Fruit fly (Drosophila melanogaster): ENCODE measurements around the gene abo.

Gene abo

DNA sequence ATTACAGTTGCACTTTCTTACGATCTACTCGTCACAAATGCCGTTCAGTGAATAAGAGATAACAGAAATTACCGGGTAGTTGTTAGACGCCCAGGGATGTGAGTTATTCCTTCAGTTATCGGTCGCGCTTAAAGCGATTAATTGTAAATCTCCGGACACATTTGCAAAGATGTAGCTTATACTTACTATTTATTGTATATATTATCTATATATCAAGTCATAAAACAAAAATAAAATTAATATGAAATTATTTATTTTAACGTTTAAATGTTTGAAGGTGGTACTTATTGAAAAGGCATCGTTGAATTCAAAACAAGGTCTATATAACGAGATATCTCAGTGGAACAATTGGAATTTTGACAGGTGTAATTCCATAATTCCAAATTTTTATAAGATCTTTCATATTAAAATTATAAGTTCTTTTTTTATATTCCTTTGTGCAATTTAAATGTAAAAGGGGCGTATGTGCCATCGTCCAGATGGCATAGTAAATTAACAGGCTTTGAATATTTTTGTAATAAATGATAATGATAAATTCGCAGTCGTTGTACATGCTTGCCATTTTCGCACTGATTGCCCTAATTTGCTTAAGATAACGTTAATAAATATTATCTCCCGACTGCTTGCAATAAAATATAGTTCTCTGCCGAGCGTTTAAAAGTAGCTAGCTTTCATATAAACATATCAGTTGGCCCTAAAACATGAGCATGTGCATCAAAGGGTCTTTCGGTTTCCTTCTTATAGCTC, 26.5 kb upstream of the abo start, which contains the start of the genes aub and lectin-33A:
aub (minus strand) TSS at position 101 of the 747 bp plus-strand sequence.
lectin-33A (plus strand) TSS at position 697 of the 747 bp plus-strand sequence.
- TF ChIP-seq usp (GFP tag; optimal IDR thresholded peaks at IDR 0.05): no peak
- no peak for TF ChIP-seq Dll (optimal IDR thresholded peaks at IDR 0.05)
- no peak for TF ChIP-seq psq (optimal IDR thresholded peaks at IDR 0.05)
- TF ChIP-seq pan (optimal IDR thresholded peaks at IDR 0.05): no peak
- no peak for TF ChIP-seq CG8478 (optimal IDR thresholded peaks at IDR 0.05)
- no peak for TF ChIP-seq EcR (GFP tag; optimal IDR thresholded peaks at IDR 0.05)

DNA sequence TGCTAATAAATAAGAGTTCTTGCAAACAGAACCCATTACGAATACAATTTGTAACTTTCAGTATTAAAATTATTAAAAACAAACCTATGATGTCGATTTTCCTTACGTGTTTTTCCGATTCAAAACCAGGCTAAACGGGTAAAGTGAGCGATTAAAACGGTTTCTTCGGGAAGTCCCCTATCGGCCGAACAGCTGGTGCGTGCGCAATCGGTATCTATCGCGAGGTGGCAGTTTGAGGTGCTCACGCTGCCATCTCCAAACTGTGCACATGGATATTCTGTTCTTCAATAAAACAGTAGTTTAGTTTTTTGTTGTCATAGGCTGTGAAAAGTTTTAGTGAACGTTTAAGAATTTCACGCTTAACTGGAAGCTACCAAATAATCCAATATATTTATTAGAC, 14.1 kb upstream of the abo start, which contains the start of gene TTLL4A:
TTLL4A (plus strand) TSS at position 240 of the 400 bp plus-strand sequence.
- TF ChIP-seq usp (GFP tag; optimal IDR thresholded peaks at IDR 0.05) (no peak), psq (optimal IDR thresholded peaks at IDR 0.05) (no peak), CG8478 (optimal IDR thresholded peaks at IDR 0.05) (no peak), Dll (optimal IDR thresholded peaks at IDR 0.05) (no peak)

DNA sequence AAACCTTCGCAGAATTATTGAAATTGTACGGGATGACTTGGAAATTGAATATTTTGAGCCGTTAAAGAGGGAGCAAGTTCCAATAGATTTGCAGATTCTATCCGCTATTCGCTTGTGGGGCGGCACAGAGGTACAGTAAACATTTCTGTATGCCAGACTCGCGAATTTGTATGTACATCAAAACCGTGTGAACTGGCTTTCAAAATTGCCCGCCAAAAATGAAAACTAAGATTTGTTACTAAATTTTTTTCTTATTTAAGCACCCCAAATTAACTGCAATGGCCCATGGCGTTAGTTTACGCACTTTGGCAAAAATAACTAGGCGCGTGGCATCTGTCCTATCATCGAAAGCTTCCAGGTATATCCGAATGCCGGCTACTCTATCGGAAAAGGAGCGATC, 12.9 kb upstream of the abo start:
- TF ChIP-seq CG8478 (optimal IDR thresholded peaks at IDR 0.05): no peak
- no peak for TF ChIP-seq EcR (GFP tag; optimal IDR thresholded peaks at IDR 0.05)
- TF ChIP-seq Dll (optimal IDR thresholded peaks at IDR 0.05): no peak
- no peak for TF ChIP-seq usp (GFP tag; optimal IDR thresholded peaks at IDR 0.05)
- TF ChIP-seq psq (optimal IDR thresholded peaks at IDR 0.05): no peak
- TF ChIP-seq pan (optimal IDR thresholded peaks at IDR 0.05): no peak

DNA sequence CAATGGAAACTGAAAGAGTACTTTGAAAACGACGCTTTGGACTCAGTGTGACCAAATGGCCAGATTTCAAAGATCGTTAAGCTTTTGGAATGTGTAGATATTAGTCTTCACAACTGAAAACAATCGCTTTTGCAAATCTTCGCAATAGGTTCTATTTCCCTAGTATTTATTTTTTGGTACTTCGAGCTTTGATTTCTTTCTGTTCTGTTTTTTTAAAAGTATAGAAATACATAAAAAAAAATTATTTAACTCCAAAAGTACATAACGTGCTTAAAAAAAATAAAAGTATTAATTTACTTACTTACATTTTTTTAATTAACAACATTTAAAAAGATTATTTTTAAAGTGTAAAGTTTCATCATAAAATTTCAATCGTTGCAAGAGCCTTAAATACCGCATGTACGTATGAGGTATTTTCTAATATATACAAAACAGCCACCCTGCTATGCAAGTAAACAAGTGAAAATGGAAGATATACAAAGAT, 12.3 kb upstream of the abo start, which contains the start of the genes piwi and CG12253:
piwi (minus strand) TSS at position 51 of the 484 bp plus-strand sequence.
CG12253 (plus strand) TSS at position 437 of the 484 bp plus-strand sequence.
- TF ChIP-seq EcR (GFP tag; optimal IDR thresholded peaks at IDR 0.05) (no peak), pan (optimal IDR thresholded peaks at IDR 0.05) (no peak), psq (optimal IDR thresholded peaks at IDR 0.05) (no peak), CG8478 (optimal IDR thresholded peaks at IDR 0.05) (no peak), Dll (optimal IDR thresholded peaks at IDR 0.05) (no peak)

DNA sequence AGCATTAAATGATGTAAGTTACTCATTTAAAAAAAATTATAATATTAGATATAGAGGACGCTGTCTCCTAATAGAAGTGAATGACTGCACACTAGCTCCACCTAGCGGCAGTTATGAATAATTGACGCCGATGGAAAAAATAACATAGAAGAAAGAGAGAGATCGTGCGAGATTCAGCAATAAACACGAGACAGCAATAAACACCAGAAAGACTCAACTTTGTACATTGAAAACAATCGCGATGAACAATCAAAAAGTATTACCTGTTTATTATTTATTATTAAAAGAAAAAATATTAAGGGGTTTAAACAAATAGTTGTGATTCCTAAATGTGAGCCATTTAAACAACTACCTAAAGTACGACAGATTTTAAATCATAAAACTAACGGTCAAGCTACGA, 11.0 kb upstream of the abo start:
- TF ChIP-seq usp (GFP tag; optimal IDR thresholded peaks at IDR 0.05) (no peak), CG8478 (optimal IDR thresholded peaks at IDR 0.05) (no peak), EcR (GFP tag; optimal IDR thresholded peaks at IDR 0.05) (no peak), Dll (optimal IDR thresholded peaks at IDR 0.05) (no peak), pan (optimal IDR thresholded peaks at IDR 0.05) (no peak), psq (optimal IDR thresholded peaks at IDR 0.05) (no peak)

DNA sequence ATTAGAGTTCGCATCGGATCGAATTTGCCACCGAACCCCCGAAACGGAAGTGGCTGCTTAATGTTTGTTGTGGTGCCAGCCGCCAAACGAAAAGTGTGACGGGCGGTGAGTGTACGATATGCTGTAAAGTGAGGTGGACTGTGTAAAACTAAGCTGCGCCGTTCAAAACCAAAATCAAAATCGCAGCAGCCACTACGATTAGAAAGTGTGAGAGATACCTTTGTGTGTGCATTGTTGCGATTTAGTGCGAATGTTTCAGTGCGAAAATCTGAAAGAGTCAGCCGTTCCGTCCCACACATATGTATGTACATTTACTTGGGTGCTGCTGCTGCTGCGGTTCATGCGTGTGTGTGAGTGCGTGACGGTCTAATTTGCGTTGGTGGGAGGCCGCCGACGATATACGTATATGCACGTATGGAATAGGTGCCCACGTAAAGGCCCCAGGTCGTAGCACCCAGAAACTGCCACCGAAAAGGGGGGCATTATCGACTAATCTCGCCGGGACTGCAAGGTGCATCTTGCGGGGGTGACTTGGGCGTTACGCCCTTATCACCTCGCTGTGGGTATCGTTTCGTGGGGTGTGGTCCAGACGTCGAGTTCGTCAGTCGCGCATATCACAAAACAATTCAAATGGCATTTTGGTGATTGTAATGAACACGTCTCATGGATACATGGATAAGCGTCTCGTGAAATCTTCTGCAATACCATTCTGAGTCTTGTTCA, 1.9 kb upstream of the abo start:
- TF ChIP-seq pan (optimal IDR thresholded peaks at IDR 0.05): peak; percentile 46
- TF ChIP-seq psq (optimal IDR thresholded peaks at IDR 0.05): no peak
- no peak for TF ChIP-seq usp (GFP tag; optimal IDR thresholded peaks at IDR 0.05)
- TF ChIP-seq Dll (optimal IDR thresholded peaks at IDR 0.05): no peak

DNA sequence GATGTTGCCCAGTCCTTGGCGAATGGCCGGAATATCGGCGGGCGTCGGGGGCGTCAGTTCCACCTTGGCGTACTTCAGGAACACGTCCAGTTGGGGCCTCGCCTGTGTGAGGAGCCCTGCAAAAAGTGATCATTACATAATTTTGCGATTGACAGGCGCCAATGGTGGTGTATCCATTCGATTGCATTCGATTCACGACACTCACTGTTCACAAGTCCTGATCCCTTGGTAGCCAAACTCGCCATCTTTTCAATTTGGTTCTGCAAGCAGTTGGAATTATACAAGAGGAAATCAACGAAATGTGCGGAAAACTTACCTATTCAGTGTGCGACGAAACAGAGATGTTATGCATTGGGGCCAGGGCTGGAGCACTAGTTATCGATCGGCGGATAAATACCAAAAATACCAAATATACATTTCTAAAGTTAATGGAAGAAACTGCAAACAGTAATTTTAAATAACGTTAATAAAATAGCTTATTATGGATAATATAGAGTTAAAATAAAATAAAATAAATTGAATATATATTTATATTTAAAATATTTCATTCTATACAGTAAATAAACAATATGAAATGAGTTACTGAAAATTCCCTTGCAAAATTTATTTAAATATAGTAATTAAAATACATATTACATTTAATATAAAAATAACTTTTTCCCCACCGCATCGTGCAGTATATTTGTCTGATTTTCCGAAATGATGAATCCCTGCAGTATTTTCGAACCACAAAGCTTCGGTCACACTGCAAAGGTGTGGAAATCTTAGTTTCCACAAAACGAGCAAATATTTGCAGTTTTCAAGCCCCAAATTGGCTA, 1.2 kb upstream of the abo start, which contains the start of the genes ATPsynG and SCAR:
ATPsynG (minus strand) TSS at position 354 of the 818 bp plus-strand sequence.
SCAR (plus strand) TSS at position 727 of the 818 bp plus-strand sequence.
- TF ChIP-seq psq (optimal IDR thresholded peaks at IDR 0.05) (no peak), pan (optimal IDR thresholded peaks at IDR 0.05) (no peak), Dll (optimal IDR thresholded peaks at IDR 0.05) (no peak), CG8478 (optimal IDR thresholded peaks at IDR 0.05) (no peak), EcR (GFP tag; optimal IDR thresholded peaks at IDR 0.05) (no peak), usp (GFP tag; optimal IDR thresholded peaks at IDR 0.05) (no peak)

DNA sequence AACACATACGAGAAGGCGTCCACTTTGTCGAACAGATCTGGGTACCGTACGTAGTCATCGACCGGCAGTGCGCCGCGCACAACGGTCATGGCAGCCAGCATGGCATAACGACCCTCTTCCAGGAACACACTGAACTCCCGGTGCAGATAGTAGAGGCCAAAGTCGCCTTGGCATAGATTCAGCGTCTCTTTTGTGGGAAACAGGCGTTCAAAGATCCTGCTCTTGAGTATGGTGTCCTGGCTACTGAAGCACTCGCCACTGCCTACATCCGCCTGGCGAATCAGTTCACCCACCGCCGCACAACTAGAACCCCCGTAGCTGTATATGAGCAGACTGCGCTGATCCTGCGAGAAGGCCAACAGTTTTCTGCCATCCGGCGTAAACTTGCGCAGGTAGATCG, 455 bp downstream of the abo start:
- no peak for TF ChIP-seq pan (optimal IDR thresholded peaks at IDR 0.05)
- no peak for TF ChIP-seq psq (optimal IDR thresholded peaks at IDR 0.05)
- no peak for TF ChIP-seq EcR (GFP tag; optimal IDR thresholded peaks at IDR 0.05)
- TF ChIP-seq Dll (optimal IDR thresholded peaks at IDR 0.05): no peak
- TF ChIP-seq CG8478 (optimal IDR thresholded peaks at IDR 0.05): no peak
- no peak for TF ChIP-seq usp (GFP tag; optimal IDR thresholded peaks at IDR 0.05)

DNA sequence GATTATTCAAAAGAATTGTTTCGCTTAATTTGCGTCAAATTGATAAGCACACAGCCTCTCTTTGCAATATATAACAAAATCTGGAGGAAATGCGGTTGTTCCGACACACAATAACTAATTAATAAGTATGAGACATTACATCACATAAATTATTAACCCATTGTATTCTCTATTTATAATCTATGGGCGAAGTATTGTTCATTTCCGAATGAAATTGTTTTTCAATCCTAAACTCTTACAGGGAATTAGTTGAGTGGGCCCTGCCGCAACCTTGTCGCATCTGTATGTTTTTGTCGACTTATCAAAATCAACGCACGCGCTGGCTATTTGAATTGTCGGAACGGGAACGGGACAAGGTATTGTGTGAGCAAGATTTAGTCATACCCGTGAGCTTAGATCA, 2.9 kb downstream of the abo start, which contains the start of gene CG16743:
CG16743 (plus strand) TSS at position 57 of the 400 bp plus-strand sequence.
- no peak for TF ChIP-seq pan (optimal IDR thresholded peaks at IDR 0.05)
- no peak for TF ChIP-seq psq (optimal IDR thresholded peaks at IDR 0.05)
- TF ChIP-seq Dll (optimal IDR thresholded peaks at IDR 0.05): no peak
- no peak for TF ChIP-seq EcR (GFP tag; optimal IDR thresholded peaks at IDR 0.05)
- no peak for TF ChIP-seq CG8478 (optimal IDR thresholded peaks at IDR 0.05)

DNA sequence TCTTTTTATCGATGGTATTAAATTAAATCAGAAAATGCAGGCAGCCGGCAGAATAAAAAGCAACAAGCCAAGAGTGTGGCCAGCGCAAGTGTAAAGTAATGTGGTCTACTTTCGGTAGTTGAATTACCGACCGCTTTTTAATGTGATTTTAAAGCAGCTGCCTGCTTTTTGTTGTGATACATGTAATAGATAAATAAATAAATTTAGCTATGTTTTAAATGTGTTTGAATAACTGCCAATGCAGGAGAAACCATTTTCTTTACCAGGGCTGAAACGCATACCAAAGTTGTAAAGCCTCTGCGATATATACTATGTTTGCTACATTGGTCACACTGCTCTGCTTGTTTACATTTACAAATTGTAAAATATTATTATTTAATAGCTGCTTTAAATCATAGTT, 5.0 kb downstream of the abo start, which contains the start of the genes Tmem214 and YL-1:
Tmem214 (minus strand) TSS at position 142 of the 400 bp plus-strand sequence.
YL-1 (plus strand) TSS at position 310 of the 400 bp plus-strand sequence.
- no peak for TF ChIP-seq EcR (GFP tag; optimal IDR thresholded peaks at IDR 0.05)

DNA sequence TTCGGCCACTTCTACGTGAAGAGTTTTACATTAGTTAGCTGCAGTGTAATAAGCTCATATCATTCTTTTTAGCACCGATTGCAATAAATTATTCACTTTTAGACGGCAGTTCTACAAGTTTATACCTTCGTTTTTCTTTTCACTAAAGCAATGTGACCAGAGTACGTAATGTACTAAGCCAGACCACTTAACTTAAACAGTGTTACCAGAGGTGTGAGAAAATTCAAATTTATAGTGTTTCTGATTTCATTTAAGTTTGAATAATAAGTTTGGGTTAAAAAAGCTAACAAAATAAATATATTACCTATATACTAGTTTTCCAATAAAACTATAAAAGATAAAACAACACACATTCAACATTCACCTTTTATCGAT, 7.1 kb downstream of the abo start:
- TF ChIP-seq Dll (optimal IDR thresholded peaks at IDR 0.05): no peak

Data from whole organism.